Worm (Caenorhabditis elegans) whole organism, early embryonic: Measurements from ENCODE around the gene Y50E8A.6.

Experiments used
- ceh-36 ChIP-seq: sonication (generic microtip); optimal IDR thresholded peaks from 2 replicates; lab custom pipeline; 2016; ENCODE audit warnings: missing genetic modification characterization, inconsistent platforms, missing compliant biosample characterization
- ets-7 ChIP-seq: sonication (generic microtip); optimal IDR thresholded peaks from 2 replicates; lab custom pipeline; 2016; ENCODE audit warnings: missing genotype, missing genetic modification characterization, missing compliant biosample characterization
- flt-1 ChIP-seq: fragments of 200-800 bp; sonication (Bioruptor generic); IDR thresholded peaks from 2 replicates; pipeline ENCODE4 v1.3.6; 2022; ENCODE audit warnings: missing genetic modification characterization, missing compliant biosample characterization

ce11 chrV:14781130-14781529 is 40.0 kb upstream of the Y50E8A.6 start, which contains the start of gene Y50E8A.11:
- TF ChIP-seq ets-7 (tag; lab: Kevin White, UChicago) (no peak), ceh-36 (tag; lab: Kevin White, UChicago) (no peak), flt-1 (GFP tag; lab: Robert Waterston, UW) (no peak)
